Worm (Caenorhabditis elegans) whole organism, L4 larva: ENCODE data around the gene cal-2.

Source experiments
- aha-1 ChIP-seq: fragments of 150-350 bp; peaks from one replicate; lab custom pipeline; 2014; ENCODE audit warnings: missing biosample characterization, missing genetic modification characterization
- ama-1 ChIP-seq: fragments of 150-350 bp; optimal IDR thresholded peaks from 2 replicates; lab custom pipeline; 2014; ENCODE audit warnings: inconsistent platforms, mixed read lengths
- ceh-82 ChIP-seq: sonication (generic microtip); optimal IDR thresholded peaks from 2 replicates; lab custom pipeline; 2017; ENCODE audit warnings: missing biosample characterization, missing genetic modification characterization
- ctbp-1 ChIP-seq: fragments of 200-800 bp; sonication (Bioruptor generic); IDR thresholded peaks from 2 replicates; pipeline ENCODE4 v1.3.6; 2022; ENCODE audit warnings: missing genetic modification reagents, missing genetic modification characterization, missing compliant biosample characterization
- fkh-10 ChIP-seq: fragments of 150-350 bp; optimal IDR thresholded peaks from 2 replicates; lab custom pipeline; 2014; ENCODE audit warnings: missing biosample characterization, missing genetic modification reagents, missing genetic modification characterization
- lsy-2 ChIP-seq, 2 experiments: fragments of 150-350 bp in 1 of 2; sonication (generic microtip) in 1 of 2; optimal IDR thresholded peaks; 2 replicates each; lab custom pipeline; 2014 to 2017; ENCODE audit warnings: missing biosample characterization in 2 of 2, missing genetic modification characterization in 2 of 2
- nhr-41 ChIP-seq: fragments of 200-800 bp; sonication (Bioruptor generic); IDR thresholded peaks from 2 replicates; pipeline ENCODE4 v1.3.6; 2022; ENCODE audit warnings: missing genetic modification reagents, missing genetic modification characterization, missing compliant biosample characterization
- pqm-1 ChIP-seq: sonication (generic microtip); optimal IDR thresholded peaks from 2 replicates; lab custom pipeline; 2017; ENCODE audit warnings: missing biosample characterization, missing genetic modification characterization
- unc-62 ChIP-seq, 3 experiments: fragments of 150-350 bp in 1 of 3; sonication (generic microtip); optimal IDR thresholded peaks in 2 of 3; peaks in 1 of 3; 1 replicate in 1 of 3; 2 replicates in 2 of 3; lab custom pipeline; 2014 to 2017; ENCODE audit warnings: missing biosample characterization in 3 of 3, missing genetic modification characterization in 3 of 3, missing genetic modification reagents in 3 of 3, missing genotype in 1 of 3

The cal-2 gene

ce11 chrII:9010708-9011107, 50.2 kb downstream of the cal-2 start:
- TF ChIP-seq ceh-82 (tag; lab: Kevin White, UChicago) (no peak), aha-1 (peak; percentile 65), lsy-2 (tag; optimal IDR thresholded peaks at IDR 0.05; lab: Kevin White, UChicago) (peak in 1 of 2 experiments; percentile 2), ctbp-1 (GFP tag; lab: Robert Waterston, UW) (peak; percentile 57; the same call in 1 of the 2 replicates), ama-1 (lab: Kevin White, UChicago) (no peak), pqm-1 (no peak), unc-62 (GFP tag; optimal IDR thresholded peaks at IDR 0.05 in 1 of 2; lab: Kevin White, UChicago) (peak in 1 of 2 experiments; percentile 55), unc-62 (tag; optimal IDR thresholded peaks at IDR 0.05; lab: Kevin White, UChicago) (no peak), fkh-10 (peak; percentile 9), nhr-41 (GFP tag; lab: Robert Waterston, UW) (no peak)
